Worm (Caenorhabditis elegans): ENCODE measurements around the gene Y47D3B.4.

DNA sequence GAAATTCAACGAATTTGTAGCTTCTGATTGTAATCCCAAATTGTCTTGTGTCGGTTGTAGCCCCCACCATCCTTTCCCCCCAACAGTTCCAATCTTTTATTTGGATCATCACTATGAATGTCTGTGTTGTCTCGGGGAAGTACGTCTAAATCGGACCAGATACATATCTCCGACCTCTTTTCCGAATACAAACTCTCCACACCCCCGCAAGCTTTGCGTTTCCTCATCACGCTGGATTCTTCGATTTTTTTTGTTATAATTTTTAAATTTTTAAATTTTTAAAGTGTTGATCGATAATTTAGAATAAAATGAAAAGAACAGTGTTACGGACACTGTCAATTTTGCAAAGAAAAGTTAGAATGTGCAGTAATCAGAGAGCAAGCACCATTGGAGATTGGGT lies 23.2 kb upstream of the Y47D3B.4 start, which contains the start of gene subs-4:
- no peak for TF ChIP-seq klf-2 (GFP tag; conservative IDR thresholded peaks at IDR 0.05)
- no peak for TF ChIP-seq ztf-29 (GFP tag; IDR thresholded peaks at IDR 0.05)

All from whole organism, midembryonic.